Fruit fly (Drosophila melanogaster) whole organism, embryonic: ENCODE measurements around the gene Tcs4.
A peak's percentile ranks its signal among the peaks of the same experiment; 100 is the strongest.

ENCODE experiments used
- Ada2b ChIP-seq: fragments of 200-800 bp; sonication (Bioruptor generic); IDR thresholded peaks from 2 replicates; pipeline ENCODE4 v1.3.6; 2022; ENCODE audit warnings: missing biosample characterization, missing genetic modification characterization
- Atf3 ChIP-seq: fragments of 200-800 bp; sonication (Bioruptor generic); optimal IDR thresholded peaks from 3 replicates; lab custom pipeline; 2016; ENCODE audit warnings: missing biosample characterization, missing genetic modification characterization
- B-H2 ChIP-seq: fragments of 200-800 bp; sonication (Bioruptor generic); optimal IDR thresholded peaks from 2 replicates; lab custom pipeline; 2018; ENCODE audit warnings: missing biosample characterization, mild to moderate bottlenecking, missing genetic modification characterization
- CG1233 ChIP-seq: fragments of 200-800 bp; sonication (Bioruptor generic); optimal IDR thresholded peaks from 4 replicates; lab custom pipeline; 2018; ENCODE audit warnings: missing biosample characterization, mild to moderate bottlenecking, missing genetic modification characterization
- CG14965 ChIP-seq: fragments of 200-800 bp; sonication (Bioruptor generic); optimal IDR thresholded peaks from 2 replicates; lab custom pipeline; 2016; ENCODE audit warnings: missing biosample characterization, missing genetic modification characterization, borderline replicate concordance
- CG16779 ChIP-seq: fragments of 200-800 bp; sonication (Bioruptor generic); IDR thresholded peaks from 2 replicates; pipeline ENCODE4 v1.3.6; 2022; ENCODE audit warnings: missing biosample characterization, missing genetic modification characterization
- CG16813 ChIP-seq: fragments of 200-800 bp; sonication (Bioruptor generic); IDR thresholded peaks from 3 replicates; pipeline ENCODE4 v1.3.6; 2022; ENCODE audit warnings: missing biosample characterization, missing genetic modification characterization; ENCODE audit not compliant: partially characterized antibody
- CG17912 ChIP-seq: fragments of 200-800 bp; sonication (Bioruptor generic); optimal IDR thresholded peaks from 2 replicates; lab custom pipeline; 2018; ENCODE audit warnings: missing biosample characterization, mild to moderate bottlenecking, missing genetic modification characterization
- CG3281 ChIP-seq: fragments of 200-800 bp; sonication (Bioruptor generic); optimal IDR thresholded peaks from 3 replicates; lab custom pipeline; 2017; ENCODE audit warnings: missing biosample characterization, mild to moderate bottlenecking, missing genetic modification characterization
- CG3995 ChIP-seq: fragments of 200-800 bp; sonication (Bioruptor generic); optimal IDR thresholded peaks from 3 replicates; lab custom pipeline; 2016; ENCODE audit warnings: missing biosample characterization, missing genetic modification characterization
- CG7556 ChIP-seq: fragments of 200-800 bp; sonication (Bioruptor generic); optimal IDR thresholded peaks from 2 replicates; lab custom pipeline; 2017; ENCODE audit warnings: missing biosample characterization, mild to moderate bottlenecking, missing genetic modification characterization
- CG7839 ChIP-seq: fragments of 200-800 bp; sonication (Bioruptor generic); optimal IDR thresholded peaks from 3 replicates; lab custom pipeline; 2018; ENCODE audit warnings: missing biosample characterization, mild to moderate bottlenecking, missing genetic modification characterization, moderate library complexity
- CG9797 ChIP-seq: fragments of 200-800 bp; sonication (Bioruptor generic); optimal IDR thresholded peaks from 3 replicates; lab custom pipeline; 2018; ENCODE audit warnings: missing biosample characterization, mild to moderate bottlenecking, missing genetic modification characterization
- D19A ChIP-seq: fragments of 200-800 bp; optimal IDR thresholded peaks from 3 replicates; lab custom pipeline; 2019; ENCODE audit warnings: missing biosample characterization, mild to moderate bottlenecking, missing genetic modification characterization, moderate library complexity
- Dref ChIP-seq: fragments of 200-800 bp; sonication (Bioruptor generic); IDR thresholded peaks from 2 replicates; pipeline ENCODE4 v1.3.6; 2022; ENCODE audit warnings: missing biosample characterization, missing genetic modification characterization
- HmgZ ChIP-seq: fragments of 200-800 bp; sonication (Bioruptor generic); optimal IDR thresholded peaks from 2 replicates; lab custom pipeline; 2018; ENCODE audit warnings: missing biosample characterization, mild to moderate bottlenecking, missing genetic modification characterization
- Hmx ChIP-seq: fragments of 200-800 bp; sonication (Bioruptor generic); optimal IDR thresholded peaks from 2 replicates; lab custom pipeline; 2016; ENCODE audit warnings: missing biosample characterization, missing genetic modification characterization
- Hsf ChIP-seq: fragments of 200-800 bp; sonication (Bioruptor generic); optimal IDR thresholded peaks from 3 replicates; lab custom pipeline; 2016; ENCODE audit warnings: missing biosample characterization, missing genetic modification characterization
- Mad ChIP-seq: fragments of 200-800 bp; sonication (Bioruptor generic); optimal IDR thresholded peaks from 2 replicates; lab custom pipeline; 2016; ENCODE audit warnings: missing biosample characterization, missing genetic modification characterization
- Oli ChIP-seq: fragments of 200-800 bp; sonication (Bioruptor generic); optimal IDR thresholded peaks from 2 replicates; lab custom pipeline; 2018; ENCODE audit warnings: missing biosample characterization, mild to moderate bottlenecking, missing genetic modification characterization, moderate library complexity
- Pdp1 ChIP-seq, 2 experiments: fragments of 200-800 bp; sonication (Bioruptor generic); optimal IDR thresholded peaks; 3 replicates each; lab custom pipeline; 2016; ENCODE audit warnings: missing biosample characterization in 2 of 2, missing genetic modification characterization in 2 of 2, mild to moderate bottlenecking in 1 of 2, moderate library complexity in 1 of 2
- Rx ChIP-seq: fragments of 200-800 bp; sonication (Bioruptor generic); IDR thresholded peaks from 2 replicates; pipeline ENCODE4 v1.3.6; 2022; ENCODE audit warnings: missing biosample characterization, missing genetic modification characterization
- Side ChIP-seq: fragments of 200-800 bp; sonication (Bioruptor generic); optimal IDR thresholded peaks from 2 replicates; lab custom pipeline; 2016; ENCODE audit warnings: missing biosample characterization, missing genetic modification characterization
- Sry-δ ChIP-seq: fragments of 200-800 bp; sonication (Bioruptor generic); optimal IDR thresholded peaks from 2 replicates; lab custom pipeline; 2016; ENCODE audit warnings: missing biosample characterization, missing genetic modification characterization
- TFAM ChIP-seq: fragments of 200-800 bp; sonication (Bioruptor generic); optimal IDR thresholded peaks from 2 replicates; lab custom pipeline; 2017; ENCODE audit warnings: missing biosample characterization, missing genetic modification characterization, inconsistent platforms
- Xbp1 ChIP-seq: fragments of 200-800 bp; sonication (Bioruptor generic); optimal IDR thresholded peaks from 3 replicates; lab custom pipeline; 2016; ENCODE audit warnings: missing biosample characterization, mild to moderate bottlenecking, missing genetic modification characterization
- ab ChIP-seq: fragments of 200-800 bp; sonication (Bioruptor generic); optimal IDR thresholded peaks from 2 replicates; lab custom pipeline; 2016; ENCODE audit warnings: missing biosample characterization, missing genetic modification characterization
- amos ChIP-seq: fragments of 200-800 bp; sonication (Bioruptor generic); IDR thresholded peaks from 2 replicates; pipeline ENCODE4 v1.3.6; 2022; ENCODE audit warnings: missing biosample characterization, missing genetic modification characterization; ENCODE audit not compliant: partially characterized antibody
- ato ChIP-seq: fragments of 200-800 bp; sonication (Bioruptor generic); IDR thresholded peaks from 2 replicates; pipeline ENCODE4 v1.3.6; 2022; ENCODE audit warnings: missing biosample characterization, missing genetic modification characterization; ENCODE audit not compliant: partially characterized antibody
- cato ChIP-seq: fragments of 200-800 bp; sonication (Bioruptor generic); optimal IDR thresholded peaks from 2 replicates; lab custom pipeline; 2016; ENCODE audit warnings: missing biosample characterization, missing genetic modification characterization, borderline replicate concordance
- croc ChIP-seq: fragments of 200-800 bp; sonication (Bioruptor generic); conservative IDR thresholded peaks from 3 replicates; pipeline ENCODE4 v1.3.6; 2022; ENCODE audit warnings: missing biosample characterization, missing genetic modification characterization
- dmrt11E ChIP-seq: fragments of 200-800 bp; sonication (Bioruptor generic); optimal IDR thresholded peaks from 3 replicates; lab custom pipeline; 2018; ENCODE audit warnings: missing biosample characterization, mild to moderate bottlenecking, missing genetic modification characterization, moderate library complexity
- emc ChIP-seq: fragments of 200-800 bp; sonication (Bioruptor generic); optimal IDR thresholded peaks from 2 replicates; lab custom pipeline; 2016; ENCODE audit warnings: missing biosample characterization, missing genetic modification characterization
- ems ChIP-seq: fragments of 200-800 bp; sonication (Bioruptor generic); optimal IDR thresholded peaks from 3 replicates; lab custom pipeline; 2016; ENCODE audit warnings: missing biosample characterization, missing genetic modification characterization
- en ChIP-seq: fragments of 200-800 bp; sonication (Bioruptor generic); optimal IDR thresholded peaks from 2 replicates; lab custom pipeline; 2016; ENCODE audit warnings: missing biosample characterization, missing genetic modification characterization
- fd96Cb ChIP-seq: fragments of 200-800 bp; sonication (Bioruptor generic); optimal IDR thresholded peaks from 2 replicates; lab custom pipeline; 2018; ENCODE audit warnings: missing biosample characterization, mild to moderate bottlenecking, missing genetic modification characterization, moderate library complexity
- hth ChIP-seq: fragments of >200 bp; optimal IDR thresholded peaks from 2 replicates; lab custom pipeline; 2017; ENCODE audit warnings: inconsistent platforms
- mam ChIP-seq: fragments of 200-800 bp; sonication (Bioruptor generic); optimal IDR thresholded peaks from 3 replicates; lab custom pipeline; 2016; ENCODE audit warnings: missing biosample characterization, missing genetic modification characterization
- oc ChIP-seq: fragments of 200-800 bp; sonication (Bioruptor generic); optimal IDR thresholded peaks from 2 replicates; lab custom pipeline; 2018; ENCODE audit warnings: missing biosample characterization, mild to moderate bottlenecking, missing genetic modification characterization, moderate library complexity
- pb ChIP-seq: fragments of 200-800 bp; sonication (Bioruptor generic); optimal IDR thresholded peaks from 3 replicates; lab custom pipeline; 2016; ENCODE audit warnings: missing biosample characterization, missing genetic modification characterization
- phol ChIP-seq: fragments of 200-800 bp; sonication (Bioruptor generic); optimal IDR thresholded peaks from 3 replicates; lab custom pipeline; 2018; ENCODE audit warnings: missing biosample characterization, mild to moderate bottlenecking, missing genetic modification characterization, moderate library complexity
- pita ChIP-seq: fragments of 200-800 bp; sonication (Bioruptor generic); optimal IDR thresholded peaks from 2 replicates; lab custom pipeline; 2017; ENCODE audit warnings: missing biosample characterization, mild to moderate bottlenecking, missing genetic modification characterization
- ranshi ChIP-seq: fragments of 200-800 bp; sonication (Bioruptor generic); IDR thresholded peaks from 2 replicates; pipeline ENCODE4 v1.3.6; 2022; ENCODE audit warnings: missing biosample characterization, missing genetic modification characterization
- row ChIP-seq: fragments of 200-800 bp; sonication (Bioruptor generic); IDR thresholded peaks from 3 replicates; pipeline ENCODE4 v1.3.6; 2022; ENCODE audit warnings: missing biosample characterization, missing genetic modification characterization
- run ChIP-seq: fragments of 200-800 bp; sonication (Bioruptor generic); optimal IDR thresholded peaks from 3 replicates; lab custom pipeline; 2018; ENCODE audit warnings: missing biosample characterization, mild to moderate bottlenecking, missing genetic modification characterization
- scrt ChIP-seq: fragments of 200-800 bp; sonication (Bioruptor generic); optimal IDR thresholded peaks from 2 replicates; lab custom pipeline; 2018; ENCODE audit warnings: missing biosample characterization, mild to moderate bottlenecking, missing genetic modification characterization, moderate library complexity
- sob ChIP-seq: fragments of 200-800 bp; sonication (Bioruptor generic); IDR thresholded peaks from 2 replicates; pipeline ENCODE4 v1.3.6; 2022; ENCODE audit warnings: missing biosample characterization, missing genetic modification characterization
- tll ChIP-seq, 2 experiments: fragments of 200-800 bp in 1 of 2; fragments of >200 bp in 1 of 2; sonication (Bioruptor generic) in 1 of 2; optimal IDR thresholded peaks; 2 replicates each; lab custom pipeline; 2017 to 2019; ENCODE audit warnings: missing biosample characterization in 2 of 2, missing genetic modification characterization in 2 of 2, mild to moderate bottlenecking in 1 of 2, moderate library complexity in 1 of 2
- tup ChIP-seq: fragments of 200-800 bp; sonication (Bioruptor generic); optimal IDR thresholded peaks from 2 replicates; lab custom pipeline; 2016; ENCODE audit warnings: missing biosample characterization, mild to moderate bottlenecking, missing genetic modification characterization, moderate library complexity
- unpg ChIP-seq: fragments of 200-800 bp; sonication (Bioruptor generic); optimal IDR thresholded peaks from 3 replicates; lab custom pipeline; 2018; ENCODE audit warnings: missing biosample characterization, mild to moderate bottlenecking, missing genetic modification characterization, moderate library complexity
- zf30C ChIP-seq: fragments of 200-800 bp; sonication (Bioruptor generic); optimal IDR thresholded peaks from 3 replicates; lab custom pipeline; 2018; ENCODE audit warnings: missing biosample characterization, mild to moderate bottlenecking, missing genetic modification characterization

Gene Tcs4

DNA sequence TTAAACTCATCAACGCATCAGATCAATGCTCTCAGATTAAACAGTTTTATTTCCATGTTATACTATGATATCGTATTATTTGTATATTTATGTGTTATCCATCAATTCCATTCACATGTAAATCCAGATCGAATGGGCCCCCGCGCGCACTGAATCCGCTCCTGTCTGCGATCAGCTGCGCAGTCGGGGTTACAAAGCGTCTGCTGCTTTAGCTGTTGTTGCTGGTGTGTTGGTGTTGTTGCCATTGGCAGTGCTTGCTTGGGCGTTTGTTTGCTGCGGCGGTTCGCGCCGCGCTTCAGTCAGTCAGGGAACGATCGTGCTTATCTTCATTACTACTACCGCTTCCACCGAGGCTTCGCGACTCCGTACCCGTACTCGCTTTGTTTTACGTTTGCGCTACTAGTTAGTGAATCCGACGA, 34.6 kb downstream of the Tcs4 start, which contains the start of gene Zw (continued):
- TF ChIP-seq Side (GFP tag; lab: Kevin White, UChicago): peak; percentile 24
- TF ChIP-seq Oli (tag; lab: Kevin White, UChicago): peak; percentile 33
- TF ChIP-seq emc (GFP tag; lab: Kevin White, UChicago): no peak
- TF ChIP-seq Sry-δ (GFP tag; lab: Kevin White, UChicago): no peak
- TF ChIP-seq CG14965 (GFP tag; lab: Kevin White, UChicago): no peak
- peak; percentile 61 for TF ChIP-seq mam (GFP tag; lab: Kevin White, UChicago)
- peak; percentile 67 for TF ChIP-seq amos (GFP tag; lab: Robert Waterston, UW)
- TF ChIP-seq ab (GFP tag; lab: Kevin White, UChicago): peak; percentile 6
- peak; percentile 29 for TF ChIP-seq unpg
- peak; percentile 70 for TF ChIP-seq CG16813 (GFP tag; lab: Robert Waterston, UW)
- peak; percentile 45 for TF ChIP-seq Xbp1
- peak; percentile 48 for TF ChIP-seq B-H2 (GFP tag; lab: Kevin White, UChicago)
- TF ChIP-seq zf30C (GFP tag; lab: Kevin White, UChicago): no peak
- peak; percentile 6 for TF ChIP-seq Atf3 (GFP tag; lab: Kevin White, UChicago)
- TF ChIP-seq CG9797: no peak
- TF ChIP-seq Hmx (GFP tag; lab: Kevin White, UChicago): no peak
- TF ChIP-seq CG1233 (GFP tag; lab: Kevin White, UChicago): peak; percentile 7
- TF ChIP-seq CG3281 (GFP tag; lab: Kevin White, UChicago): peak; percentile 14
- peak; percentile 48; the same call in 1 of the 2 replicates for TF ChIP-seq Ada2b
- TF ChIP-seq scrt (GFP tag; lab: Kevin White, UChicago): no peak
- peak; percentile 30 for TF ChIP-seq dmrt11E
- peak; percentile 94 for TF ChIP-seq row (GFP tag; lab: Robert Waterston, UW)
- TF ChIP-seq CG7556: no peak
- TF ChIP-seq en: peak; percentile 0
- no peak for TF ChIP-seq CG16779 (GFP tag; lab: Robert Waterston, UW)
- TF ChIP-seq CG17912: no peak
- TF ChIP-seq hth: no peak
- no peak for TF ChIP-seq tup (GFP tag; lab: Kevin White, UChicago)
- no peak for TF ChIP-seq tll (GFP tag; optimal IDR thresholded peaks at IDR 0.05; lab: Kevin White, UChicago)
- peak; percentile 66 for TF ChIP-seq CG7839 (tag; lab: Kevin White, UChicago)
- TF ChIP-seq ranshi: peak; percentile 49; the same call in 1 of the 2 replicates
- no peak for TF ChIP-seq oc (tag; lab: Kevin White, UChicago)
- peak; percentile 25 for TF ChIP-seq fd96Cb (tag; lab: Kevin White, UChicago)
- TF ChIP-seq TFAM (GFP tag; lab: Kevin White, UChicago): no peak
- TF ChIP-seq HmgZ: peak; percentile 62
- TF ChIP-seq sob (GFP tag; lab: Robert Waterston, UW): peak; percentile 67
- peak; percentile 34 for TF ChIP-seq phol
- no peak for TF ChIP-seq Mad (GFP tag; lab: Kevin White, UChicago)
- no peak for TF ChIP-seq cato (GFP tag; lab: Kevin White, UChicago)
- no peak for TF ChIP-seq pb (GFP tag; lab: Kevin White, UChicago)
- no peak for TF ChIP-seq pita
- TF ChIP-seq CG3995 (GFP tag; lab: Kevin White, UChicago): no peak
- peak; percentile 28; the same call in 1 of the 3 replicates for TF ChIP-seq croc (GFP tag; lab: Robert Waterston, UW)
- peak; percentile 46 for TF ChIP-seq D19A (tag; lab: Kevin White, UChicago)
- TF ChIP-seq ato (GFP tag; lab: Robert Waterston, UW): no peak
- TF ChIP-seq Rx: no peak
- TF ChIP-seq run: no peak
- no peak for TF ChIP-seq Dref (GFP tag; lab: Robert Waterston, UW)
- TF ChIP-seq Pdp1 (GFP tag; optimal IDR thresholded peaks at IDR 0.05; lab: Kevin White, UChicago): peak; percentile 38 to 43
- TF ChIP-seq ems (GFP tag; lab: Kevin White, UChicago): no peak
- TF ChIP-seq Hsf (GFP tag; lab: Kevin White, UChicago): peak; percentile 23
